Fruit fly (Drosophila melanogaster) whole organism, prepupa: ENCODE measurements around the gene JMJD5.
A peak's percentile ranks its signal among the peaks of the same experiment; 100 is the strongest.

Experiments
- CG10631 ChIP-seq: fragments of 200-800 bp; sonication (Bioruptor generic); optimal IDR thresholded peaks from 2 replicates; lab custom pipeline; 2016; ENCODE audit warnings: missing biosample characterization, missing genetic modification characterization
- CG15336 ChIP-seq: fragments of 200-800 bp; sonication (Bioruptor generic); IDR thresholded peaks from 2 replicates; pipeline ENCODE4 v1.3.6; 2022; ENCODE audit warnings: missing biosample characterization, missing genetic modification characterization
- CG1621 ChIP-seq: fragments of 200-800 bp; sonication (Bioruptor generic); optimal IDR thresholded peaks from 3 replicates; lab custom pipeline; 2018; ENCODE audit warnings: missing biosample characterization, mild to moderate bottlenecking, missing genetic modification characterization
- CG16779 ChIP-seq: fragments of 200-800 bp; sonication (Bioruptor generic); optimal IDR thresholded peaks from 3 replicates; lab custom pipeline; 2017; ENCODE audit warnings: missing biosample characterization, mild to moderate bottlenecking, missing genetic modification characterization
- CG32006 ChIP-seq: fragments of 200-800 bp; sonication (Bioruptor generic); optimal IDR thresholded peaks from 3 replicates; lab custom pipeline; 2017; ENCODE audit warnings: missing biosample characterization, mild to moderate bottlenecking, missing genetic modification characterization
- CG3919 ChIP-seq: fragments of 200-800 bp; sonication (Bioruptor generic); optimal IDR thresholded peaks from 3 replicates; lab custom pipeline; 2016; ENCODE audit warnings: missing biosample characterization, missing genetic modification characterization
- CG4318 ChIP-seq: fragments of 200-800 bp; sonication (Bioruptor generic); optimal IDR thresholded peaks from 3 replicates; lab custom pipeline; 2017; ENCODE audit warnings: missing biosample characterization, mild to moderate bottlenecking, missing genetic modification characterization
- CG6163 ChIP-seq: fragments of 200-800 bp; sonication (Bioruptor generic); IDR thresholded peaks from 3 replicates; pipeline ENCODE4 v1.3.6; 2022; ENCODE audit warnings: missing biosample characterization, missing genetic modification characterization
- CG6276 ChIP-seq: fragments of 200-800 bp; sonication (Bioruptor generic); optimal IDR thresholded peaks from 2 replicates; lab custom pipeline; 2017; ENCODE audit warnings: missing biosample characterization, mild to moderate bottlenecking, missing genetic modification characterization
- CG6808 ChIP-seq: fragments of 200-800 bp; sonication (Bioruptor generic); optimal IDR thresholded peaks from 3 replicates; lab custom pipeline; 2017; ENCODE audit warnings: missing biosample characterization, missing genetic modification characterization, mild to moderate bottlenecking, moderate library complexity, missing genetic modification reagents
- CG6854 ChIP-seq: fragments of 200-800 bp; sonication (Bioruptor generic); optimal IDR thresholded peaks from 2 replicates; lab custom pipeline; 2017; ENCODE audit warnings: missing biosample characterization, mild to moderate bottlenecking, missing genetic modification characterization
- CG7368 ChIP-seq: fragments of 200-800 bp; sonication (Bioruptor generic); optimal IDR thresholded peaks from 3 replicates; lab custom pipeline; 2016; ENCODE audit warnings: missing biosample characterization, missing genetic modification characterization
- CG8119 ChIP-seq: fragments of 200-800 bp; sonication (Bioruptor generic); IDR thresholded peaks from 3 replicates; pipeline ENCODE4 v1.3.6; 2022; ENCODE audit warnings: missing biosample characterization, missing genetic modification characterization
- CG8319 ChIP-seq: fragments of 200-800 bp; sonication (Bioruptor generic); optimal IDR thresholded peaks from 3 replicates; lab custom pipeline; 2016; ENCODE audit warnings: missing biosample characterization, missing genetic modification characterization
- CG9139 ChIP-seq: fragments of 200-800 bp; sonication (Bioruptor generic); optimal IDR thresholded peaks from 3 replicates; lab custom pipeline; 2017; ENCODE audit warnings: missing biosample characterization, mild to moderate bottlenecking, missing genetic modification characterization
- Eip75B ChIP-seq: fragments of 200-800 bp; sonication (Bioruptor generic); optimal IDR thresholded peaks from 3 replicates; lab custom pipeline; 2016; ENCODE audit warnings: missing biosample characterization, missing genetic modification characterization
- Eip78C ChIP-seq: fragments of 200-800 bp; sonication (Bioruptor generic); peaks from one replicate; lab custom pipeline; 2016; ENCODE audit warnings: missing biosample characterization, missing genetic modification characterization
- Ets96B ChIP-seq: fragments of 200-800 bp; optimal IDR thresholded peaks from 2 replicates; lab custom pipeline; 2019; ENCODE audit warnings: missing biosample characterization, mild to moderate bottlenecking, missing genetic modification characterization, moderate library complexity
- Gug ChIP-seq: fragments of 200-800 bp; sonication (Bioruptor generic); IDR thresholded peaks from 2 replicates; pipeline ENCODE4 v1.3.6; 2022; ENCODE audit warnings: missing biosample characterization, missing genetic modification characterization
- Hr38 ChIP-seq: sonication (Bioruptor generic); optimal IDR thresholded peaks from 2 replicates; lab custom pipeline; 2016; ENCODE audit warnings: missing biosample characterization, missing genetic modification characterization
- Hr4 ChIP-seq: fragments of 200-800 bp; sonication (Bioruptor generic); optimal IDR thresholded peaks from 3 replicates; lab custom pipeline; 2016; ENCODE audit warnings: missing biosample characterization, missing genetic modification characterization
- Met ChIP-seq: fragments of 200-800 bp; sonication (Bioruptor generic); optimal IDR thresholded peaks from 3 replicates; lab custom pipeline; 2016; ENCODE audit warnings: missing biosample characterization, missing genetic modification characterization
- Smox ChIP-seq: fragments of 200-800 bp; sonication (Bioruptor generic); optimal IDR thresholded peaks from 3 replicates; lab custom pipeline; 2016; ENCODE audit warnings: missing biosample characterization, missing genetic modification characterization
- Sox14 ChIP-seq: fragments of 200-800 bp; sonication (Bioruptor generic); optimal IDR thresholded peaks from 3 replicates; lab custom pipeline; 2016; ENCODE audit warnings: missing biosample characterization, missing genetic modification characterization
- achi ChIP-seq: fragments of 200-800 bp; sonication (Bioruptor generic); optimal IDR thresholded peaks from 3 replicates; lab custom pipeline; 2016; ENCODE audit warnings: missing biosample characterization, missing genetic modification characterization
- cyc ChIP-seq: fragments of 200-800 bp; sonication (Bioruptor generic); optimal IDR thresholded peaks from 3 replicates; lab custom pipeline; 2016; ENCODE audit warnings: missing biosample characterization, missing genetic modification characterization
- dsx ChIP-seq: fragments of 200-800 bp; optimal IDR thresholded peaks from 3 replicates; lab custom pipeline; 2019; ENCODE audit warnings: missing biosample characterization, mild to moderate bottlenecking, missing genetic modification characterization, moderate library complexity; ENCODE audit not compliant: poor library complexity, severe bottlenecking
- eg ChIP-seq: fragments of 200-800 bp; sonication (Bioruptor generic); IDR thresholded peaks from 3 replicates; pipeline ENCODE4 v1.3.6; 2022; ENCODE audit warnings: missing biosample characterization, missing genetic modification characterization
- lz ChIP-seq: fragments of 200-800 bp; sonication (Bioruptor generic); optimal IDR thresholded peaks from 3 replicates; lab custom pipeline; 2016; ENCODE audit warnings: missing biosample characterization, missing genetic modification characterization
- net ChIP-seq: fragments of 200-800 bp; sonication (Bioruptor generic); optimal IDR thresholded peaks from 3 replicates; lab custom pipeline; 2016; ENCODE audit warnings: missing biosample characterization, missing genetic modification characterization
- pdm3 ChIP-seq: fragments of 200-800 bp; sonication (Bioruptor generic); optimal IDR thresholded peaks from 3 replicates; lab custom pipeline; 2016; ENCODE audit warnings: missing biosample characterization, missing genetic modification characterization
- salr ChIP-seq, 2 experiments: fragments of 200-800 bp; sonication (Bioruptor generic); optimal IDR thresholded peaks; 3 replicates each; lab custom pipeline; 2016 to 2018; ENCODE audit warnings: missing biosample characterization in 2 of 2, missing genetic modification characterization in 2 of 2, mild to moderate bottlenecking in 1 of 2
- spab ChIP-seq: fragments of 200-800 bp; sonication (Bioruptor generic); optimal IDR thresholded peaks from 2 replicates; lab custom pipeline; 2017; ENCODE audit warnings: missing biosample characterization, mild to moderate bottlenecking, missing genetic modification characterization, missing genetic modification reagents
- ss ChIP-seq, 2 experiments: fragments of 200-800 bp; sonication (Bioruptor generic); optimal IDR thresholded peaks; 2 replicates in 1 of 2; 3 replicates in 1 of 2; lab custom pipeline; 2017 to 2018; ENCODE audit warnings: mild to moderate bottlenecking in 2 of 2, missing biosample characterization in 2 of 2, missing genetic modification characterization in 2 of 2, moderate library complexity in 1 of 2
- vri ChIP-seq: fragments of 200-800 bp; sonication (Bioruptor generic); optimal IDR thresholded peaks from 3 replicates; lab custom pipeline; 2016; ENCODE audit warnings: missing biosample characterization, mild to moderate bottlenecking, missing genetic modification characterization

Gene JMJD5

dm6 chr3L:880851-881250, 39.7 kb upstream of the JMJD5 start:
- TF ChIP-seq CG6854: peak; percentile 30
- TF ChIP-seq vri (GFP tag; lab: Kevin White, UChicago): peak; percentile 2
- TF ChIP-seq CG6808 (GFP tag; lab: Kevin White, UChicago): no peak
- peak; percentile 37 for TF ChIP-seq Eip78C (GFP tag; lab: Kevin White, UChicago)
- TF ChIP-seq CG7368 (GFP tag; lab: Kevin White, UChicago): no peak
- 0 out of 3 replicates have a peak, but pooled peaks have one; percentile 16 for TF ChIP-seq CG8119 (GFP tag; lab: Robert Waterston, UW)
- TF ChIP-seq CG1621: peak; percentile 1
- TF ChIP-seq CG15336 (GFP tag; lab: Robert Waterston, UW): no peak
- TF ChIP-seq eg: peak; percentile 18; the same call in 1 of the 3 replicates
- no peak for TF ChIP-seq dsx
- TF ChIP-seq CG3919 (GFP tag; lab: Kevin White, UChicago): peak; percentile 14

- peak; percentile 31 for TF ChIP-seq Eip78C (GFP tag; lab: Kevin White, UChicago)
- TF ChIP-seq CG8119 (GFP tag; lab: Robert Waterston, UW): 0 out of 3 replicates have a peak, but pooled peaks have one; percentile 16
- TF ChIP-seq achi: no peak
- no peak for TF ChIP-seq Eip75B (GFP tag; lab: Kevin White, UChicago)
- peak in 1 of 2 experiments; percentile 24 for TF ChIP-seq ss (GFP tag; optimal IDR thresholded peaks at IDR 0.05; lab: Kevin White, UChicago)
- TF ChIP-seq, all 60 proteins: peak for 3
These were observed 35.5 kb upstream of the JMJD5 start for dm6 chr3L:876656-877055.

- no peak for TF ChIP-seq CG16779 (tag; lab: Kevin White, UChicago)
- TF ChIP-seq eg: 0 out of 3 replicates have a peak, but pooled peaks have one; percentile 35
- TF ChIP-seq Sox14 (GFP tag; lab: Kevin White, UChicago): peak; percentile 24
These were observed 34.9 kb upstream of the JMJD5 start for dm6 chr3L:876087-876486.

dm6 chr3L:875416-876011, 34.4 kb upstream of the JMJD5 start:
- TF ChIP-seq CG1621 (no peak), CG8319 (GFP tag; lab: Kevin White, UChicago) (no peak), Hr38 (GFP tag; lab: Kevin White, UChicago) (no peak), dsx (no peak), Ets96B (no peak), CG3919 (GFP tag; lab: Kevin White, UChicago) (no peak), CG15336 (GFP tag; lab: Robert Waterston, UW) (peak; percentile 18; the same call in 1 of the 2 replicates), CG6808 (GFP tag; lab: Kevin White, UChicago) (no peak), CG32006 (GFP tag; lab: Kevin White, UChicago) (peak; percentile 54), achi (peak; percentile 11), CG9139 (GFP tag; lab: Kevin White, UChicago) (no peak), salr (GFP tag; optimal IDR thresholded peaks at IDR 0.05; lab: Kevin White, UChicago) (no peak), CG6163 (GFP tag; lab: Robert Waterston, UW) (peak; percentile 35; the same call in 2 of the 3 replicates), net (GFP tag; lab: Kevin White, UChicago) (no peak), lz (no peak), Met (GFP tag; lab: Kevin White, UChicago) (no peak), Eip78C (GFP tag; lab: Kevin White, UChicago) (peak; percentile 4), Smox (GFP tag; lab: Kevin White, UChicago) (no peak), cyc (no peak), Hr4 (GFP tag; lab: Kevin White, UChicago) (peak; percentile 34), Eip75B (GFP tag; lab: Kevin White, UChicago) (no peak), CG8119 (GFP tag; lab: Robert Waterston, UW) (no peak), spab (GFP tag; lab: Kevin White, UChicago) (no peak), CG4318 (GFP tag; lab: Kevin White, UChicago) (no peak), CG6276 (peak; percentile 35), Gug (GFP tag; lab: Robert Waterston, UW) (no peak), CG10631 (no peak), ss (GFP tag; optimal IDR thresholded peaks at IDR 0.05; lab: Kevin White, UChicago) (no peak), pdm3 (no peak)
